Fruit fly (Drosophila melanogaster) Kc167 (cell line): ENCODE results near the gene Kaz-m1.

Experiments used
- psq ChIP-seq: fragments of >200 bp; optimal IDR thresholded peaks from 2 replicates; lab custom pipeline; 2017; ENCODE audit warnings: missing external identifiers
- ttk ChIP-seq: sonication (Bioruptor generic); optimal IDR thresholded peaks from 2 replicates; lab custom pipeline; 2017; ENCODE audit warnings: missing external identifiers

DNA sequence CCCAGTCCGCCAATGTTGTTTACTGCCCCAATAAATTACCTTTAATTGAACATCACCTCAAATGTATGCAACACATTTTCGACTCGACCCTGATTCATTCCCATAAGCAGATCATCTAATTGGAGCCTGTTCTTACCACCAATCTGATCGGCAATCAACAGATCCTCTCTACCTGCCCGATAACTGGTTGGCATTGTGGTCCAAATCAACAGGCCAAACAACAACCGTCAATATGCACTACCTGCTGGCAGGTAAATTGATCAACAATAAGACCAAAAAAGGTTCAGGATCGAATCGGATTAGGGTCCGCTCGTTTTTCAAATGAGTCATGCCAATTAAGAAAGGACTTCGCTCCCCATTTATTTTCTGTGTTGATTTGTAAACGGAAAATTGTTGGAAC, 8.7 kb downstream of the Kaz-m1 start:
- no peak for TF ChIP-seq psq (lab: Kevin White, UChicago)
- TF ChIP-seq ttk (lab: Kevin White, UChicago) = no peak
